Worm (Caenorhabditis elegans) whole organism, midembryonic: ENCODE data around the gene ZK896.5.

ENCODE experiments used
- T22C8.4 ChIP-seq: fragments of 200-800 bp; sonication (Bioruptor generic); IDR thresholded peaks from 2 replicates; pipeline ENCODE4 v1.3.6; 2022; ENCODE audit warnings: missing genetic modification characterization, missing compliant biosample characterization
- cog-1 ChIP-seq: sonication (generic microtip); optimal IDR thresholded peaks from 2 replicates; lab custom pipeline; 2016; ENCODE audit warnings: missing genetic modification characterization, missing compliant biosample characterization
- flt-1 ChIP-seq: fragments of 200-800 bp; sonication (Bioruptor generic); IDR thresholded peaks from 2 replicates; pipeline ENCODE4 v1.3.6; 2022; ENCODE audit warnings: missing genetic modification characterization, missing compliant biosample characterization
- klf-2 ChIP-seq: fragments of 200-800 bp; sonication (Bioruptor generic); conservative IDR thresholded peaks from 2 replicates; pipeline ENCODE4 v1.3.6; 2022; ENCODE audit warnings: missing genetic modification reagents, missing genetic modification characterization, missing compliant biosample characterization
- ref-1 ChIP-seq: fragments of 200-800 bp; sonication (Bioruptor generic); conservative IDR thresholded peaks from 2 replicates; pipeline ENCODE4 v1.3.6; 2022; ENCODE audit warnings: missing genetic modification reagents, missing genetic modification characterization, missing compliant biosample characterization
- tab-1 ChIP-seq: fragments of 200-800 bp; sonication (Bioruptor generic); IDR thresholded peaks from 2 replicates; pipeline ENCODE4 v1.3.6; 2022; ENCODE audit warnings: missing genetic modification characterization, missing compliant biosample characterization
- ztf-23 ChIP-seq: fragments of 200-800 bp; sonication (Bioruptor generic); IDR thresholded peaks from 2 replicates; pipeline ENCODE4 v1.3.6; 2022; ENCODE audit warnings: missing genetic modification reagents, missing genetic modification characterization, missing compliant biosample characterization
- ztf-29 ChIP-seq: fragments of 200-800 bp; sonication (Bioruptor generic); IDR thresholded peaks from 2 replicates; pipeline ENCODE4 v1.3.6; 2022; ENCODE audit warnings: missing genetic modification reagents, missing genetic modification characterization, missing compliant biosample characterization

DNA sequence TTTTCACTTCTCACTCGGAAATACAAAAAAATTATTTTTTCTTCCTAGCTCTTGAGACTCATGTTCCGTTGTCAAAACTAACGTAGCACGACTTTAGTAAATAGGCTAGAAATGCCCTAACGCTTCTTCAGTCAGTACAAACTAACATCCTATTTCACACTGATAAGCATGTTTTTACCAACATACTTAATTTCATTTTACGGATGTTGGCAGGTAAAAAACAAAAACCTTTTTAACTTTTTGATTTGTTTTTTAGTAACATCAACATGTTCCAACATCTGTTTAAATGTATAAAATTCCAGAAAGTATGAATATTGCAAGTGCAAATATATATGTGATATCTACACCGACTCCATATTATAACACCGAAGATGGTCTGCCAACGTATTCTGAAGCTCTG is 20.8 kb upstream of the ZK896.5 start, which contains the start of gene K08D8.10:
- TF ChIP-seq cog-1 (tag; lab: Kevin White, UChicago) (no peak), tab-1 (GFP tag; lab: Robert Waterston, UW) (no peak), ztf-29 (GFP tag; lab: Robert Waterston, UW) (no peak), ztf-23 (no peak), T22C8.4 (GFP tag; lab: Robert Waterston, UW) (no peak), flt-1 (GFP tag; lab: Robert Waterston, UW) (no peak), ref-1 (no peak), klf-2 (GFP tag; lab: Robert Waterston, UW) (no peak)
